Worm (Caenorhabditis elegans) whole organism, L2 larva: Measurements from ENCODE around the gene C05G5.3.

Experiments
- Y55F3AM.14 ChIP-seq: fragments of 200-800 bp; sonication (Bioruptor generic); optimal IDR thresholded peaks from 2 replicates; lab custom pipeline; 2018; ENCODE audit warnings: mild to moderate bottlenecking, missing genetic modification characterization, missing compliant biosample characterization
- alr-1 ChIP-seq: fragments of 150-350 bp; optimal IDR thresholded peaks from 2 replicates; lab custom pipeline; 2014; ENCODE audit warnings: missing biosample characterization, missing genetic modification characterization
- aly-2 ChIP-seq: fragments of 150-350 bp; optimal IDR thresholded peaks from 2 replicates; lab custom pipeline; 2014; ENCODE audit warnings: missing biosample characterization, missing genetic modification characterization
- ama-1 ChIP-seq: fragments of 150-350 bp; optimal IDR thresholded peaks from 2 replicates; lab custom pipeline; 2018; ENCODE audit warnings: inconsistent platforms
- blmp-1 ChIP-seq: sonication (generic microtip); optimal IDR thresholded peaks from 2 replicates; lab custom pipeline; 2017; ENCODE audit warnings: missing genetic modification characterization, mild to moderate bottlenecking, missing compliant biosample characterization, antibody characterized with exemption, moderate library complexity; ENCODE audit not compliant: insufficient read depth
- ceh-16 ChIP-seq: fragments of 150-350 bp; optimal IDR thresholded peaks from 2 replicates; lab custom pipeline; 2014; ENCODE audit warnings: missing biosample characterization, missing genetic modification characterization
- ceh-82 ChIP-seq: fragments of 150-350 bp; optimal IDR thresholded peaks from 2 replicates; lab custom pipeline; 2014; ENCODE audit warnings: missing biosample characterization, missing genetic modification characterization
- crh-2 ChIP-seq: sonication (generic microtip); optimal IDR thresholded peaks from 2 replicates; lab custom pipeline; 2017; ENCODE audit warnings: missing biosample characterization, missing genetic modification characterization
- egl-27 ChIP-seq: sonication (generic microtip); optimal IDR thresholded peaks from 3 replicates; lab custom pipeline; 2017; ENCODE audit warnings: missing biosample characterization, missing genetic modification reagents, missing genetic modification characterization
- elt-1 ChIP-seq: fragments of 150-350 bp; optimal IDR thresholded peaks from 2 replicates; lab custom pipeline; 2014; ENCODE audit warnings: missing biosample characterization, missing genetic modification characterization
- fos-1 ChIP-seq: fragments of 150-350 bp; optimal IDR thresholded peaks from 2 replicates; lab custom pipeline; 2014; ENCODE audit warnings: missing biosample characterization, missing genetic modification characterization
- gmeb-1 ChIP-seq: fragments of 150-350 bp; optimal IDR thresholded peaks from 2 replicates; lab custom pipeline; 2014; ENCODE audit warnings: missing biosample characterization, missing genetic modification characterization
- lin-11 ChIP-seq: fragments of 150-350 bp; sonication (generic microtip); optimal IDR thresholded peaks from 2 replicates; lab custom pipeline; 2014; ENCODE audit warnings: missing biosample characterization, missing genetic modification characterization, inconsistent platforms, mixed read lengths
- lin-39 ChIP-seq: fragments of 150-350 bp; optimal IDR thresholded peaks from 2 replicates; lab custom pipeline; 2014; ENCODE audit warnings: missing biosample characterization, missing genetic modification reagents, missing genetic modification characterization
- lsy-2 ChIP-seq, 2 experiments: fragments of 150-350 bp in 1 of 2; sonication (generic microtip) in 1 of 2; optimal IDR thresholded peaks; 2 replicates each; lab custom pipeline; 2014 to 2017; ENCODE audit warnings: missing biosample characterization in 2 of 2, missing genetic modification characterization in 2 of 2
- mbf-1 ChIP-seq: sonication (generic microtip); optimal IDR thresholded peaks from 2 replicates; lab custom pipeline; 2017; ENCODE audit warnings: missing biosample characterization, missing genetic modification characterization
- mdl-1 ChIP-seq, 2 experiments: fragments of 150-350 bp in 1 of 2; sonication (generic microtip) in 1 of 2; optimal IDR thresholded peaks; 2 replicates each; lab custom pipeline; 2017; ENCODE audit warnings: missing biosample characterization in 2 of 2, missing genetic modification characterization in 2 of 2
- nhr-10 ChIP-seq: sonication (generic microtip); optimal IDR thresholded peaks from 2 replicates; lab custom pipeline; 2017; ENCODE audit warnings: missing biosample characterization, missing genetic modification characterization
- nhr-12 ChIP-seq: fragments of 150-350 bp; optimal IDR thresholded peaks from 2 replicates; lab custom pipeline; 2014; ENCODE audit warnings: missing biosample characterization, missing genetic modification characterization
- nhr-129 ChIP-seq: fragments of 150-350 bp; optimal IDR thresholded peaks from 2 replicates; lab custom pipeline; 2014; ENCODE audit warnings: missing biosample characterization, missing genetic modification characterization
- nhr-21 ChIP-seq: fragments of 150-350 bp; optimal IDR thresholded peaks from 2 replicates; lab custom pipeline; 2014; ENCODE audit warnings: missing biosample characterization, missing genetic modification characterization
- nhr-23 ChIP-seq: fragments of 150-350 bp; optimal IDR thresholded peaks from 2 replicates; lab custom pipeline; 2014; ENCODE audit warnings: missing biosample characterization, missing genetic modification reagents, missing genetic modification characterization
- nhr-25 ChIP-seq: fragments of 150-350 bp; sonication (generic microtip); optimal IDR thresholded peaks from 3 replicates; lab custom pipeline; 2014; ENCODE audit warnings: missing biosample characterization, missing genetic modification characterization
- peb-1 ChIP-seq: fragments of 150-350 bp; optimal IDR thresholded peaks from 2 replicates; lab custom pipeline; 2014; ENCODE audit warnings: missing biosample characterization, missing genetic modification characterization
- sem-4 ChIP-seq: fragments of 150-350 bp; optimal IDR thresholded peaks from 2 replicates; lab custom pipeline; 2014; ENCODE audit warnings: missing biosample characterization, missing genetic modification reagents, missing genetic modification characterization
- skn-1 ChIP-seq: sonication (generic microtip); optimal IDR thresholded peaks from 2 replicates; lab custom pipeline; 2017; ENCODE audit warnings: missing biosample characterization, missing genetic modification characterization
- sma-3 ChIP-seq: sonication (generic microtip); optimal IDR thresholded peaks from 2 replicates; lab custom pipeline; 2016; ENCODE audit warnings: missing genetic modification reagents, missing genetic modification characterization, missing compliant biosample characterization
- sma-9 ChIP-seq, 2 experiments: fragments of 150-350 bp in 1 of 2; sonication (generic microtip) in 1 of 2; optimal IDR thresholded peaks; 2 replicates each; lab custom pipeline; 2014 to 2016; ENCODE audit warnings: missing genetic modification characterization in 2 of 2, mild to moderate bottlenecking in 1 of 2, missing biosample characterization in 1 of 2, missing compliant biosample characterization in 1 of 2, missing genetic modification reagents in 1 of 2, moderate library complexity in 1 of 2
- snpc-4 ChIP-seq: fragments of 150-350 bp; optimal IDR thresholded peaks from 2 replicates; lab custom pipeline; 2014; ENCODE audit warnings: missing biosample characterization, missing genetic modification characterization
- unc-39 ChIP-seq: fragments of 150-350 bp; optimal IDR thresholded peaks from 2 replicates; lab custom pipeline; 2014; ENCODE audit warnings: missing biosample characterization, missing genetic modification characterization
- unc-62 ChIP-seq: fragments of 150-350 bp; optimal IDR thresholded peaks from 2 replicates; lab custom pipeline; 2014; ENCODE audit warnings: missing biosample characterization, missing genetic modification reagents, missing genetic modification characterization
- zag-1 ChIP-seq: fragments of 150-350 bp; optimal IDR thresholded peaks from 2 replicates; lab custom pipeline; 2014; ENCODE audit warnings: missing biosample characterization, missing genetic modification characterization
- ztf-1 ChIP-seq: fragments of 200-800 bp; sonication (Bioruptor generic); conservative IDR thresholded peaks from 2 replicates; pipeline ENCODE4 v1.3.6; 2022; ENCODE audit warnings: missing genetic modification characterization, missing compliant biosample characterization
- ztf-11 ChIP-seq: sonication (generic microtip); optimal IDR thresholded peaks from 2 replicates; lab custom pipeline; 2017; ENCODE audit warnings: missing biosample characterization, missing genetic modification characterization
- ztf-4 ChIP-seq: fragments of 150-350 bp; optimal IDR thresholded peaks from 2 replicates; lab custom pipeline; 2014; ENCODE audit warnings: missing biosample characterization, missing genetic modification characterization

Gene C05G5.3

ce11 chrX:14790320-14791048, 38.7 kb upstream of the C05G5.3 start, which contains the start of gene tatn-1 (continued):
- TF ChIP-seq ztf-4 (tag; lab: Kevin White, UChicago) (no peak), mbf-1 (tag; lab: Kevin White, UChicago) (no peak)

- TF ChIP-seq nhr-23 (no peak), fos-1 (tag; lab: Kevin White, UChicago) (peak; percentile 24), sma-9 (GFP tag; optimal IDR thresholded peaks at IDR 0.05; lab: Kevin White, UChicago) (peak; percentile 41), sma-9 (tag; optimal IDR thresholded peaks at IDR 0.05; lab: Kevin White, UChicago) (no peak), sma-3 (peak; percentile 6), lin-39 (tag; lab: Kevin White, UChicago) (no peak)
Observed at ce11 chrX:14787557-14787932, 35.7 kb upstream of the C05G5.3 start.

- TF ChIP-seq aly-2 (no peak), sma-9 (GFP tag; optimal IDR thresholded peaks at IDR 0.05; lab: Kevin White, UChicago) (peak; percentile 86), sma-9 (tag; optimal IDR thresholded peaks at IDR 0.05; lab: Kevin White, UChicago) (no peak), blmp-1 (tag; lab: Kevin White, UChicago) (peak; percentile 28), sem-4 (tag; lab: Kevin White, UChicago) (no peak), nhr-129 (tag; lab: Kevin White, UChicago) (peak; percentile 60), mbf-1 (tag; lab: Kevin White, UChicago) (no peak), ceh-16 (no peak), unc-39 (tag; lab: Kevin White, UChicago) (no peak), sma-3 (peak; percentile 68), gmeb-1 (peak; percentile 57), unc-62 (GFP tag; lab: Kevin White, UChicago) (no peak), crh-2 (tag; lab: Kevin White, UChicago) (peak; percentile 10), ztf-4 (tag; lab: Kevin White, UChicago) (no peak), zag-1 (tag; lab: Kevin White, UChicago) (no peak), snpc-4 (tag; lab: Kevin White, UChicago) (no peak), nhr-25 (tag; lab: Kevin White, UChicago) (peak; percentile 1), ceh-82 (tag; lab: Kevin White, UChicago) (no peak), ama-1 (lab: Kevin White, UChicago) (no peak), nhr-12 (tag; lab: Kevin White, UChicago) (no peak), fos-1 (tag; lab: Kevin White, UChicago) (peak; percentile 12), nhr-10 (tag; lab: Kevin White, UChicago) (no peak), Y55F3AM.14 (GFP tag; lab: Kevin White, UChicago) (peak; percentile 11), skn-1 (tag; lab: Kevin White, UChicago) (no peak), peb-1 (tag; lab: Kevin White, UChicago) (no peak), nhr-21 (tag; lab: Kevin White, UChicago) (peak; percentile 64), alr-1 (tag; lab: Kevin White, UChicago) (no peak), ztf-11 (no peak), lin-39 (tag; lab: Kevin White, UChicago) (no peak), ztf-1 (GFP tag; lab: Robert Waterston, UW) (no peak), mdl-1 (tag; optimal IDR thresholded peaks at IDR 0.05; lab: Kevin White, UChicago) (peak in 1 of 2 experiments; percentile 21), lin-11 (tag; lab: Kevin White, UChicago) (no peak), lsy-2 (tag; optimal IDR thresholded peaks at IDR 0.05; lab: Kevin White, UChicago) (peak in 1 of 2 experiments; percentile 38), elt-1 (tag; lab: Kevin White, UChicago) (no peak), egl-27 (no peak)
- TF ChIP-seq, all 48 proteins: peak for 12
Observed at ce11 chrX:14786821-14787556, 35.2 kb upstream of the C05G5.3 start.
